Fruit fly (Drosophila melanogaster): ENCODE results near the gene CG12237.

DNA sequence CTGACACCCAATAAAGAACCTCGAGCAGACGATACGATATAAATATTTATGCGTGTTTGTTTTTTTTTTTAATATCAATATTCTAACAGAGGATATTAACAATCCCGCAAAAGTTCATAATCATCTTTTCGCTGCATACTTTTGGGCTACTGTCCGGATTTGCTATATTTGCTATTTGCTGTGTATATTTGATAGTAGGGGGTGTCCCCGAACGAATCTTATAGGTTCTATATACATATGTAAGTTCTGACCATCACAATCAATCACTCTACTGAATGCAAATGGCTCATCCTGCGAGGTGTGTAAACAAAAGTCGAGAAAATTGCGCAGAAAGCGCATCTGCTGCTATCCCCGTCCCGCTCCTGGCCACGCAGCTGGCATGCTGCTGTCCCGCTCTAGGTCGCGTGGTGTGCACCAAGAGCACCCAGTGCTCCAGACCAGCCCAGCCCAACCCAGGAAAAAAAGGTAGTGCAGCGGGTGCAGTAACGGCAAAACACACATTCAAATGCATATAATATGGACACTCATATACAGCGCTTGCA lies 1.9 kb downstream of the CG12237 start:
- TF ChIP-seq psq (optimal IDR thresholded peaks at IDR 0.05) (no peak), EcR (GFP tag; optimal IDR thresholded peaks at IDR 0.05) (no peak)
